In genomic region chr2L:14619602-14620001, dm6 we compare ENCODE assay signal across 2 fruit fly cellular contexts.
TF ChIP-seq lines count a peak whose summit lies in the region.

No protein-coding gene starts in this region.

TF ChIP-seq in whole organism, embryonic, 481 proteins besides CTCF, POLR2A, EP300 and RAD21 (continued from another document and continues in another):
- TF ChIP-seq CG17829 (tag; optimal IDR thresholded peaks at IDR 0.05; lab: Kevin White, UChicago) (no peak), CG11247 (GFP tag; IDR thresholded peaks at IDR 0.05; lab: Robert Waterston, UW) (0 out of 2 replicates have a peak, but pooled peaks have one; percentile 31), al (GFP tag; IDR thresholded peaks at IDR 0.05; lab: Robert Waterston, UW) (no peak; the same call in 1 of the 2 replicates), zfh1 (GFP tag; IDR thresholded peaks at IDR 0.05; lab: Robert Waterston, UW) (no peak), CG17328 (GFP tag; IDR thresholded peaks at IDR 0.05; lab: Robert Waterston, UW) (0 out of 2 replicates have a peak, but pooled peaks have one; percentile 5), Spps (tag; optimal IDR thresholded peaks at IDR 0.05; lab: Kevin White, UChicago) (no peak), Gug (GFP tag; IDR thresholded peaks at IDR 0.05; lab: Robert Waterston, UW) (peak; percentile 16; the same call in 1 of the 4 replicates), row (GFP tag; IDR thresholded peaks at IDR 0.05; lab: Robert Waterston, UW) (peak; percentile 71), hkb (optimal IDR thresholded peaks at IDR 0.05; lab: Kevin White, UChicago) (no peak), hkb (GFP tag; IDR thresholded peaks at IDR 0.05; lab: Robert Waterston, UW) (peak; percentile 43), Dek (tag; optimal IDR thresholded peaks at IDR 0.05; lab: Kevin White, UChicago) (no peak), Sox102F (GFP tag; optimal IDR thresholded peaks at IDR 0.05; lab: Kevin White, UChicago) (peak; percentile 37), Elba2 (GFP tag; optimal IDR thresholded peaks at IDR 0.05; lab: Kevin White, UChicago) (no peak), Sry-β (GFP tag; optimal IDR thresholded peaks at IDR 0.05; lab: Kevin White, UChicago) (no peak), CG9817 (tag; optimal IDR thresholded peaks at IDR 0.05; lab: Kevin White, UChicago) (peak; percentile 0), Asciz (GFP tag; optimal IDR thresholded peaks at IDR 0.05; lab: Kevin White, UChicago) (no peak), CG8944 (GFP tag; optimal IDR thresholded peaks at IDR 0.05; lab: Kevin White, UChicago) (peak; percentile 1), danr (GFP tag; IDR thresholded peaks at IDR 0.05; lab: Robert Waterston, UW) (0 out of 2 replicates have a peak, but pooled peaks have one; percentile 19), CG17802 (tag; optimal IDR thresholded peaks at IDR 0.05; lab: Kevin White, UChicago) (no peak), bsh (GFP tag; optimal IDR thresholded peaks at IDR 0.05; lab: Kevin White, UChicago) (peak in 1 of 2 experiments; percentile 18), CG11504 (tag; optimal IDR thresholded peaks at IDR 0.05; lab: Kevin White, UChicago) (peak; percentile 48), CG18764 (GFP tag; optimal IDR thresholded peaks at IDR 0.05; lab: Kevin White, UChicago) (no peak), sisA (GFP tag; IDR thresholded peaks at IDR 0.05; lab: Robert Waterston, UW) (peak; percentile 49; the same call in 1 of the 2 replicates), ken (GFP tag; IDR thresholded peaks at IDR 0.05; lab: Robert Waterston, UW) (peak; percentile 48; the same call in 1 of the 3 replicates), CG7786 (GFP tag; optimal IDR thresholded peaks at IDR 0.05; lab: Kevin White, UChicago) (no peak), CG10366 (GFP tag; IDR thresholded peaks at IDR 0.05; lab: Robert Waterston, UW) (peak; percentile 56), mirr (GFP tag; optimal IDR thresholded peaks at IDR 0.05; lab: Kevin White, UChicago) (no peak), CG17359 (tag; optimal IDR thresholded peaks at IDR 0.05; lab: Kevin White, UChicago) (peak; percentile 27), HmgZ (tag; optimal IDR thresholded peaks at IDR 0.05; lab: Kevin White, UChicago) (no peak), HLH54F (GFP tag; optimal IDR thresholded peaks at IDR 0.05; lab: Kevin White, UChicago) (peak; percentile 51), CG10209 (GFP tag; optimal IDR thresholded peaks at IDR 0.05; lab: Kevin White, UChicago) (peak; percentile 9), Oli (tag; optimal IDR thresholded peaks at IDR 0.05; lab: Kevin White, UChicago) (peak; percentile 26), Trl (optimal IDR thresholded peaks at IDR 0.05; lab: Kevin White, UChicago) (no peak), Trl (GFP tag; optimal IDR thresholded peaks at IDR 0.05; lab: Kevin White, UChicago) (peak; percentile 16), dpn (GFP tag; optimal IDR thresholded peaks at IDR 0.05; lab: Kevin White, UChicago) (peak; percentile 12 to 28), Meics (GFP tag; optimal IDR thresholded peaks at IDR 0.05; lab: Kevin White, UChicago) (peak; percentile 34), caup (GFP tag; optimal IDR thresholded peaks at IDR 0.05; lab: Kevin White, UChicago; ENCODE audit: severe bottlenecking) (peak; percentile 8), pum (GFP tag; optimal IDR thresholded peaks at IDR 0.05; lab: Kevin White, UChicago) (peak; percentile 41), CG6689 (GFP tag; IDR thresholded peaks at IDR 0.05; lab: Robert Waterston, UW) (peak; percentile 57; the same call in 1 of the 2 replicates), CG1529 (GFP tag; optimal IDR thresholded peaks at IDR 0.05; lab: Kevin White, UChicago) (no peak), Ada2b (GFP tag; IDR thresholded peaks at IDR 0.05; lab: Robert Waterston, UW) (peak; percentile 50; the same call in 1 of the 2 replicates), CG3726 (GFP tag; IDR thresholded peaks at IDR 0.05; lab: Robert Waterston, UW) (0 out of 3 replicates have a peak, but pooled peaks have one; percentile 53), CG8290 (GFP tag; optimal IDR thresholded peaks at IDR 0.05; lab: Kevin White, UChicago) (no peak), CG8290 (tag; optimal IDR thresholded peaks at IDR 0.05; lab: Kevin White, UChicago) (peak in 1 of 2 experiments; percentile 21), E2f1 (GFP tag; IDR thresholded peaks at IDR 0.05; lab: Robert Waterston, UW) (peak; percentile 24; the same call in 1 of the 2 replicates), her (GFP tag; optimal IDR thresholded peaks at IDR 0.05; lab: Kevin White, UChicago) (peak; percentile 35), HHEX (GFP tag; optimal IDR thresholded peaks at IDR 0.05; lab: Kevin White, UChicago) (peak; percentile 24), Drgx (GFP tag; IDR thresholded peaks at IDR 0.05; lab: Robert Waterston, UW) (peak; percentile 86), Chrac-16 (GFP tag; optimal IDR thresholded peaks at IDR 0.05; lab: Kevin White, UChicago) (peak; percentile 26), CG17361 (GFP tag; IDR thresholded peaks at IDR 0.05; lab: Robert Waterston, UW) (no peak), Max (GFP tag; optimal IDR thresholded peaks at IDR 0.05; lab: Kevin White, UChicago) (peak; percentile 10), da (GFP tag; optimal IDR thresholded peaks at IDR 0.05; lab: Kevin White, UChicago) (no peak), sima (GFP tag; optimal IDR thresholded peaks at IDR 0.05; lab: Kevin White, UChicago) (no peak), Blimp-1 (GFP tag; optimal IDR thresholded peaks at IDR 0.05; lab: Kevin White, UChicago) (peak; percentile 14), Six4 (GFP tag; optimal IDR thresholded peaks at IDR 0.05; lab: Kevin White, UChicago) (peak; percentile 19), bab2 (GFP tag; optimal IDR thresholded peaks at IDR 0.05; lab: Kevin White, UChicago) (peak; percentile 34), unpg (GFP tag; optimal IDR thresholded peaks at IDR 0.05; lab: Kevin White, UChicago) (peak; percentile 31), ci (GFP tag; IDR thresholded peaks at IDR 0.05; lab: Robert Waterston, UW) (peak; percentile 63; the same call in 2 of the 3 replicates), bcd (GFP tag; optimal IDR thresholded peaks at IDR 0.05; lab: Kevin White, UChicago) (peak; percentile 8), CoRest (tag; optimal IDR thresholded peaks at IDR 0.05; lab: Kevin White, UChicago) (peak; percentile 13), CG2678 (tag; optimal IDR thresholded peaks at IDR 0.05; lab: Kevin White, UChicago) (peak; percentile 47), MBD-R2 (GFP tag; IDR thresholded peaks at IDR 0.05; lab: Robert Waterston, UW) (no peak), chif (GFP tag; optimal IDR thresholded peaks at IDR 0.05; lab: Kevin White, UChicago) (peak; percentile 15 to 39), trem (tag; optimal IDR thresholded peaks at IDR 0.05; lab: Kevin White, UChicago) (no peak)

TF ChIP-seq in whole organism, prepupa, 60 proteins besides CTCF, POLR2A, EP300 and RAD21 (continued from another document):
- peak; percentile 88 for TF ChIP-seq eg (GFP tag; IDR thresholded peaks at IDR 0.05; lab: Robert Waterston, UW)
- no peak for TF ChIP-seq CG9139 (GFP tag; optimal IDR thresholded peaks at IDR 0.05; lab: Kevin White, UChicago)
- TF ChIP-seq CG3919 (GFP tag; optimal IDR thresholded peaks at IDR 0.05; lab: Kevin White, UChicago), result peak; percentile 62
- peak; percentile 42 for TF ChIP-seq acj6 (GFP tag; optimal IDR thresholded peaks at IDR 0.05; lab: Kevin White, UChicago)
- peak; percentile 89 for TF ChIP-seq CG15336 (GFP tag; IDR thresholded peaks at IDR 0.05; lab: Robert Waterston, UW)
- TF ChIP-seq pdm3 (GFP tag; optimal IDR thresholded peaks at IDR 0.05; lab: Kevin White, UChicago), result peak; percentile 59
- TF ChIP-seq salr (GFP tag; optimal IDR thresholded peaks at IDR 0.05; lab: Kevin White, UChicago), result peak in 1 of 2 experiments; percentile 53
- peak; percentile 19 for TF ChIP-seq CG34406 (GFP tag; optimal IDR thresholded peaks at IDR 0.05; lab: Kevin White, UChicago)
- TF ChIP-seq CG8119 (GFP tag; IDR thresholded peaks at IDR 0.05; lab: Robert Waterston, UW), result peak; percentile 83
- peak; percentile 66 for TF ChIP-seq OdsH (GFP tag; optimal IDR thresholded peaks at IDR 0.05; lab: Kevin White, UChicago)
- no peak for TF ChIP-seq fd85E (GFP tag; optimal IDR thresholded peaks at IDR 0.05; lab: Kevin White, UChicago)
- TF ChIP-seq Hr39 (GFP tag; optimal IDR thresholded peaks at IDR 0.05; lab: Kevin White, UChicago), result peak; percentile 29
- no peak for TF ChIP-seq dsx (GFP tag; optimal IDR thresholded peaks at IDR 0.05; lab: Kevin White, UChicago; ENCODE audit: poor library complexity, severe bottlenecking)
- TF ChIP-seq Eip75B (GFP tag; optimal IDR thresholded peaks at IDR 0.05; lab: Kevin White, UChicago), result peak; percentile 43
- TF ChIP-seq Eip93F (GFP tag; optimal IDR thresholded peaks at IDR 0.05; lab: Kevin White, UChicago), result no peak
- peak; percentile 47 for TF ChIP-seq Ets96B (tag; optimal IDR thresholded peaks at IDR 0.05; lab: Kevin White, UChicago)
- peak; percentile 84 for TF ChIP-seq Hr4 (GFP tag; optimal IDR thresholded peaks at IDR 0.05; lab: Kevin White, UChicago)
- peak; percentile 66 for TF ChIP-seq CG6276 (GFP tag; optimal IDR thresholded peaks at IDR 0.05; lab: Kevin White, UChicago)
- no peak for TF ChIP-seq CG8632 (GFP tag; optimal IDR thresholded peaks at IDR 0.05; lab: Kevin White, UChicago)
- TF ChIP-seq Hr38 (GFP tag; optimal IDR thresholded peaks at IDR 0.05; lab: Kevin White, UChicago), result no peak
- TF ChIP-seq Gug (GFP tag; IDR thresholded peaks at IDR 0.05; lab: Robert Waterston, UW), result peak; percentile 86
- peak; percentile 52 for TF ChIP-seq Sox14 (GFP tag; optimal IDR thresholded peaks at IDR 0.05; lab: Kevin White, UChicago)
